Worm (Caenorhabditis elegans): ENCODE measurements around the gene Y111B2A.12.

Y111B2A.12 gene

DNA sequence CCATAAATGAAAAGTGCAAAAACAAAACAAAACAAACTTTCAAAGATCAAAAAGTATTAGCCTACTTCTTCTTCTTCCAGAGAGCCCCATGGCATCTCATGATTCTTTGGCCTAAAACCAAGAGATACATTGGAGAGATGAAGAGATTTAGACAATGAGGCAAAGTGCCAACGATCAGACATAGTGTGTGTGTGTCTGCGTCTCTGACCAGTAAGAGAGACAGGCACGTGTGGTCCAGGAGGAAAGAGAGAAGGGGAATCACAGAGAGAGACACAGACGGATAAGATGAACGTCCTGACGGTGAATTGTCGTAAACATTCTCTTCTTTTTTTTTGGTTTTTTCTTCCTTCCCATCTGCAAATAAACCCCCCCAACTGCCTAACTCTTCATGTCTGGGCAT is 25.6 kb upstream of the Y111B2A.12 start (continued):
- TF ChIP-seq unc-62 (GFP tag; optimal IDR thresholded peaks at IDR 0.05) = peak; percentile 52

DNA sequence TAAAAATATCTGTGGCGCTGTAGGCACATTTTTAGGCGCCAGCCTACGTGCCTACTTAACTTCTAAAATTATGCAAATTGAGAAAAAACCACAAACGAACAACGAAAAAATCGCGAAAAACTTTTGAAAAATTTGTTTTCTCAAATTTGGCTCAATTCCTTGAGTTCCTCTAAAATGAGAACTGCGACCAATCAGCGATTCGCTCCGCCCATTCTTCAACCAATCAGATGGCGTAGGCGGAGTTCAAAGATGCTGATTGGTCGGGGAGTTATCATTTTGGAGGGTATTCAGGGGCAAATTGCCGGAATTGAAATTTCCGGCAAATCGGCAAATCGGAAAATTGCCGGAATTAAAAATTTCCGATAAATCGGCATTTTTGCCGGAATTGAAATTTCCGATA is 23.2 kb upstream of the Y111B2A.12 start:
- TF ChIP-seq mbf-1 (tag; optimal IDR thresholded peaks at IDR 0.05) = no peak
- no peak for TF ChIP-seq unc-62 (GFP tag; optimal IDR thresholded peaks at IDR 0.05)
- no peak for TF ChIP-seq nhr-21 (tag; optimal IDR thresholded peaks at IDR 0.05)
- TF ChIP-seq R02D3.7 (tag; optimal IDR thresholded peaks at IDR 0.05) = no peak
- TF ChIP-seq nhr-25 (tag; optimal IDR thresholded peaks at IDR 0.05) = no peak
- TF ChIP-seq snpc-4 (tag; optimal IDR thresholded peaks at IDR 0.05) = no peak
- TF ChIP-seq lsy-2 (tag; optimal IDR thresholded peaks at IDR 0.05) = no peak
- no peak for TF ChIP-seq dmd-4 (tag; optimal IDR thresholded peaks at IDR 0.05)
- no peak for TF ChIP-seq nhr-237 (tag; optimal IDR thresholded peaks at IDR 0.05)
- no peak for TF ChIP-seq elt-3 (tag; optimal IDR thresholded peaks at IDR 0.05)
- no peak for TF ChIP-seq skn-1 (tag; optimal IDR thresholded peaks at IDR 0.05)
- no peak for TF ChIP-seq Y55F3AM.14 (GFP tag; optimal IDR thresholded peaks at IDR 0.05)
- TF ChIP-seq sma-3 (GFP tag; optimal IDR thresholded peaks at IDR 0.05) = no peak
- TF ChIP-seq mab-5 (tag; optimal IDR thresholded peaks at IDR 0.05) = no peak
- no peak for TF ChIP-seq egl-27 (tag; optimal IDR thresholded peaks at IDR 0.05)
- no peak for TF ChIP-seq ZK546.5 (tag; optimal IDR thresholded peaks at IDR 0.05)
- TF ChIP-seq unc-39 (tag; optimal IDR thresholded peaks at IDR 0.05) = no peak

DNA sequence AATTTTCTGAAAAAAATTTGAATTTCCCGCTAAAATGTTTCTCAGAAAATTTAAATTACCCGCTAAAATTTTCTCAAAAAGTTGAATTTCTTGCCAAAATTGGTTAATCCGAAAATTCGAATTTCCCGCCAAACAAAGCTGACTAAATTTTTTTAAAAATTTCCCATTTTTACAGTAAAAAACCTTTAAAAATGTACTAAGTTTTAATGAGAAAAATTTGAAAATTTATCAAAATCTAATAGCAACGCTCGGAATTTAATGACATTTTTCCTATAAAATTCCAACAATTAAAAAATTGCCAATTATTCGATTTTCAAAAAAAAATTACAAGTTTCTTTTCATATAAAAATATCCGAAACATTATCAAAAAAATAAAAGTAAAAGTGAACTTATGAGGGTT is 17.2 kb upstream of the Y111B2A.12 start:
- TF ChIP-seq crh-2 (tag; optimal IDR thresholded peaks at IDR 0.05) (no peak), ama-1 (optimal IDR thresholded peaks at IDR 0.05) (no peak), skn-1 (tag; optimal IDR thresholded peaks at IDR 0.05) (no peak), ztf-11 (tag; optimal IDR thresholded peaks at IDR 0.05) (no peak), lsy-2 (tag; optimal IDR thresholded peaks at IDR 0.05) (no peak), F13H6.1 (tag; optimal IDR thresholded peaks at IDR 0.05) (no peak), lin-11 (tag; optimal IDR thresholded peaks at IDR 0.05) (no peak), ceh-16 (tag; optimal IDR thresholded peaks at IDR 0.05) (no peak), peb-1 (tag; optimal IDR thresholded peaks at IDR 0.05) (no peak)

DNA sequence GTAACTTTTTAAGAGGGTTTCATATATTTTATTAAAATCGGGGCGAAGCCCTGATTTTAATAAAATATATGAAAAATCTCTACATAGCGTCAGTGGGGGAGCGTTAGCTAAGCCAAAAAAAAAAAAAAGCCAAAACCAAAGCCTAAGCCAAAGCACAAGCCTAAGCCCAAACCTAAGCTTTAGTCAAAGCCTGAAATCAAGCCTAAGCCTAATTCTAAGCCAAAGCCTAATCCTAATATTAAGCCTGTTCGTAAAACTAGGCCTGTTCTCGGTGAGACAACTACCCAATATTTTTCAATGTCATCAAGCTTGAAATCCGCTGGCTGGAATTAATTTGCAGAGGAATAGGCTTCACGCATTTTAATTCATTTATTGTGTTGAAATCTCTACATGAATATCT is 13.4 kb upstream of the Y111B2A.12 start:
- peak; percentile 23 for TF ChIP-seq ama-1 (optimal IDR thresholded peaks at IDR 0.05)
- no peak for TF ChIP-seq nhr-12 (tag; optimal IDR thresholded peaks at IDR 0.05)

DNA sequence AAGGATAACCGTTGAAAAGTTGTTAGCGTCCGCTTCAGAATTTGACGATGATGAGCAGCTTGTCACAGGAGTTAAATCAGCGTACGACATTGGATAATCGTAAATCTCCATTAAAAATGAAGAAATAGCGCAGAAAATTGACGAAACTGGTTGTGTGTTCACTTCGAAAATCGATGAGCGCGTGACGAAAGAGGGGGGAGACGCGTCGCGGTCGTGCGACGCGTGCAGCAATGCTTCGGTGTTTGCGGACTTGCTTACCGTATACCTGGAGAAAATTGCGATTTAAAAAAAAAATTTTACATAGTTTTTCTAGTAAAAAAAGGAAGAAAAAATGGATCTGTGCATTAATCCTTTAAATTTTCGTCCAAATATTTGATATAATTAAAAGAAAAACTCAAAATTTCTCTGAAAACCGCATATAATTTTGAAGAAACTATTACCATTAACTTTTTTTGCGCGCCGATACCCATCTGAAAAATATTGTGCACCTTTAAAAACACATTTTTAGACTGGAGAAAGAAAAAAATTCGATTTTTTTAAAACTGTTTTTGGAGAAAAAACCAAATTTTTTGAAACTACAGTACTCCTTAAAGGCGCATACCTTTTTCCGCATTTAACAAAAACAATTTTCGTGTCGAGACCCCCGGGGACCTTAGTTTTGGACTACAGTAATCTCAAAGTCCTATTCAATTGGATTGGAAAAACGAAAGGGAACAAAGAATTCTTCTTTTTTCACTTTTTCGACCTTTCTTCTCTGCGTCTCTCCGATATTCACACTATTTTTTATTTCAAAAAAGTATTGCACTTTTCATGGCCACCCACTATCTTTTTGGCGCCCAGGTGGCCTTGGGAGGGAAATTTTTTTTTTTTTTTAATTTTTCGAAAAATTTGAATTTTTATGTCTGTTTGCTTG is 10.4 kb upstream of the Y111B2A.12 start:
- peak; percentile 92 for TF ChIP-seq sem-4 (tag; optimal IDR thresholded peaks at IDR 0.05)
- peak; percentile 72 for TF ChIP-seq ztf-4 (tag; optimal IDR thresholded peaks at IDR 0.05)
- TF ChIP-seq sma-3 (GFP tag; optimal IDR thresholded peaks at IDR 0.05) = peak; percentile 76
- no peak for TF ChIP-seq elt-3 (tag; optimal IDR thresholded peaks at IDR 0.05)
- TF ChIP-seq nhr-6 (tag; optimal IDR thresholded peaks at IDR 0.05) = peak; percentile 14
- peak; percentile 76 for TF ChIP-seq mab-5 (tag; optimal IDR thresholded peaks at IDR 0.05)
- peak; percentile 50 for TF ChIP-seq nhr-21 (tag; optimal IDR thresholded peaks at IDR 0.05)
- TF ChIP-seq nhr-23 (tag; optimal IDR thresholded peaks at IDR 0.05) = no peak
- TF ChIP-seq ama-1 (optimal IDR thresholded peaks at IDR 0.05) = peak; percentile 88
- peak; percentile 8 for TF ChIP-seq ceh-82 (tag; optimal IDR thresholded peaks at IDR 0.05)
- no peak for TF ChIP-seq nhr-10 (tag; optimal IDR thresholded peaks at IDR 0.05)
- TF ChIP-seq fos-1 (tag; optimal IDR thresholded peaks at IDR 0.05) = peak; percentile 71
- TF ChIP-seq blmp-1 (tag; optimal IDR thresholded peaks at IDR 0.05; ENCODE audit: insufficient read depth) = peak; percentile 95
- TF ChIP-seq ZK546.5 (tag; optimal IDR thresholded peaks at IDR 0.05) = no peak
- TF ChIP-seq peb-1 (tag; optimal IDR thresholded peaks at IDR 0.05) = no peak
- peak; percentile 69 for TF ChIP-seq Y55F3AM.14 (GFP tag; optimal IDR thresholded peaks at IDR 0.05)
- no peak for TF ChIP-seq lin-39 (tag; optimal IDR thresholded peaks at IDR 0.05)
- no peak for TF ChIP-seq nhr-237 (tag; optimal IDR thresholded peaks at IDR 0.05)
- TF ChIP-seq nhr-77 (tag; optimal IDR thresholded peaks at IDR 0.05) = no peak
- TF ChIP-seq aly-2 (tag; optimal IDR thresholded peaks at IDR 0.05) = no peak
- TF ChIP-seq zag-1 (tag; optimal IDR thresholded peaks at IDR 0.05) = peak; percentile 55
- no peak for TF ChIP-seq elt-1 (tag; optimal IDR thresholded peaks at IDR 0.05)
- peak; percentile 52 for TF ChIP-seq snpc-4 (tag; optimal IDR thresholded peaks at IDR 0.05)
- no peak for TF ChIP-seq dmd-4 (tag; optimal IDR thresholded peaks at IDR 0.05)
- peak; percentile 87 for TF ChIP-seq crh-2 (tag; optimal IDR thresholded peaks at IDR 0.05)
- TF ChIP-seq C34F6.9 (tag; optimal IDR thresholded peaks at IDR 0.05) = peak; percentile 99
- TF ChIP-seq lin-11 (tag; optimal IDR thresholded peaks at IDR 0.05) = peak; percentile 83
- no peak for TF ChIP-seq unc-62 (GFP tag; optimal IDR thresholded peaks at IDR 0.05)
- TF ChIP-seq lsy-2 (tag; optimal IDR thresholded peaks at IDR 0.05) = peak; percentile 96 to 99
- no peak for TF ChIP-seq nhr-11 (tag; optimal IDR thresholded peaks at IDR 0.05)
- TF ChIP-seq R02D3.7 (tag; optimal IDR thresholded peaks at IDR 0.05) = no peak
- TF ChIP-seq skn-1 (tag; optimal IDR thresholded peaks at IDR 0.05) = no peak
- TF ChIP-seq alr-1 (tag; optimal IDR thresholded peaks at IDR 0.05) = no peak
- TF ChIP-seq egl-27 (tag; optimal IDR thresholded peaks at IDR 0.05) = peak; percentile 27
- peak; percentile 76 for TF ChIP-seq sma-9 (GFP tag; optimal IDR thresholded peaks at IDR 0.05)
- no peak for TF ChIP-seq sma-9 (tag; optimal IDR thresholded peaks at IDR 0.05)

Measured in whole organism, L2 larva.